Fruit fly (Drosophila melanogaster) whole organism, prepupa: ENCODE measurements around the gene CG33791.

ENCODE experiments used
- Blimp-1 ChIP-seq: fragments of 200-800 bp; sonication (Bioruptor generic); optimal IDR thresholded peaks from 3 replicates; lab custom pipeline; 2017; ENCODE audit warnings: missing biosample characterization, missing genetic modification characterization, mild to moderate bottlenecking, moderate library complexity, missing genetic modification reagents
- CG11294 ChIP-seq: fragments of 200-800 bp; sonication (Bioruptor generic); IDR thresholded peaks from 2 replicates; pipeline ENCODE4 v1.3.6; 2022; ENCODE audit warnings: missing biosample characterization, missing genetic modification characterization
- CG11762 ChIP-seq: fragments of 200-800 bp; sonication (Bioruptor generic); optimal IDR thresholded peaks from 3 replicates; lab custom pipeline; 2016; ENCODE audit warnings: missing biosample characterization, missing genetic modification characterization; ENCODE audit not compliant: insufficient read depth
- CG11902 ChIP-seq: fragments of 200-800 bp; sonication (Bioruptor generic); optimal IDR thresholded peaks from 3 replicates; lab custom pipeline; 2016; ENCODE audit warnings: missing biosample characterization, missing genetic modification characterization
- CG3032 ChIP-seq: fragments of 200-800 bp; optimal IDR thresholded peaks from 2 replicates; lab custom pipeline; 2019; ENCODE audit warnings: missing biosample characterization, mild to moderate bottlenecking, missing genetic modification characterization, moderate library complexity
- CG32006 ChIP-seq: fragments of 200-800 bp; sonication (Bioruptor generic); optimal IDR thresholded peaks from 3 replicates; lab custom pipeline; 2017; ENCODE audit warnings: missing biosample characterization, mild to moderate bottlenecking, missing genetic modification characterization
- CG34406 ChIP-seq: fragments of 200-800 bp; sonication (Bioruptor generic); optimal IDR thresholded peaks from 3 replicates; lab custom pipeline; 2016; ENCODE audit warnings: missing biosample characterization, missing genetic modification characterization
- CG3919 ChIP-seq: fragments of 200-800 bp; sonication (Bioruptor generic); optimal IDR thresholded peaks from 3 replicates; lab custom pipeline; 2016; ENCODE audit warnings: missing biosample characterization, missing genetic modification characterization
- CG4318 ChIP-seq: fragments of 200-800 bp; sonication (Bioruptor generic); optimal IDR thresholded peaks from 3 replicates; lab custom pipeline; 2017; ENCODE audit warnings: missing biosample characterization, mild to moderate bottlenecking, missing genetic modification characterization
- CG6163 ChIP-seq: fragments of 200-800 bp; sonication (Bioruptor generic); IDR thresholded peaks from 3 replicates; pipeline ENCODE4 v1.3.6; 2022; ENCODE audit warnings: missing biosample characterization, missing genetic modification characterization
- CG6276 ChIP-seq: fragments of 200-800 bp; sonication (Bioruptor generic); optimal IDR thresholded peaks from 2 replicates; lab custom pipeline; 2017; ENCODE audit warnings: missing biosample characterization, mild to moderate bottlenecking, missing genetic modification characterization
- CG7368 ChIP-seq: fragments of 200-800 bp; sonication (Bioruptor generic); optimal IDR thresholded peaks from 3 replicates; lab custom pipeline; 2016; ENCODE audit warnings: missing biosample characterization, missing genetic modification characterization
- CG8119 ChIP-seq: fragments of 200-800 bp; sonication (Bioruptor generic); IDR thresholded peaks from 3 replicates; pipeline ENCODE4 v1.3.6; 2022; ENCODE audit warnings: missing biosample characterization, missing genetic modification characterization
- CG8319 ChIP-seq: fragments of 200-800 bp; sonication (Bioruptor generic); optimal IDR thresholded peaks from 3 replicates; lab custom pipeline; 2016; ENCODE audit warnings: missing biosample characterization, missing genetic modification characterization
- Eip75B ChIP-seq: fragments of 200-800 bp; sonication (Bioruptor generic); optimal IDR thresholded peaks from 3 replicates; lab custom pipeline; 2016; ENCODE audit warnings: missing biosample characterization, missing genetic modification characterization
- Eip78C ChIP-seq: fragments of 200-800 bp; sonication (Bioruptor generic); peaks from one replicate; lab custom pipeline; 2016; ENCODE audit warnings: missing biosample characterization, missing genetic modification characterization
- Eip93F ChIP-seq: fragments of 200-800 bp; sonication (Bioruptor generic); optimal IDR thresholded peaks from 2 replicates; lab custom pipeline; 2016; ENCODE audit warnings: missing biosample characterization, mild to moderate bottlenecking, missing genetic modification characterization
- Ets21C ChIP-seq: fragments of 200-800 bp; sonication (Bioruptor generic); optimal IDR thresholded peaks from 3 replicates; lab custom pipeline; 2016; ENCODE audit warnings: missing biosample characterization, missing genetic modification characterization
- Ets96B ChIP-seq: fragments of 200-800 bp; optimal IDR thresholded peaks from 2 replicates; lab custom pipeline; 2019; ENCODE audit warnings: missing biosample characterization, mild to moderate bottlenecking, missing genetic modification characterization, moderate library complexity
- Gug ChIP-seq: fragments of 200-800 bp; sonication (Bioruptor generic); IDR thresholded peaks from 2 replicates; pipeline ENCODE4 v1.3.6; 2022; ENCODE audit warnings: missing biosample characterization, missing genetic modification characterization
- Hr38 ChIP-seq: sonication (Bioruptor generic); optimal IDR thresholded peaks from 2 replicates; lab custom pipeline; 2016; ENCODE audit warnings: missing biosample characterization, missing genetic modification characterization
- Hr39 ChIP-seq: fragments of 200-800 bp; sonication (Bioruptor generic); optimal IDR thresholded peaks from 2 replicates; lab custom pipeline; 2016; ENCODE audit warnings: missing biosample characterization, missing genetic modification characterization
- Hr4 ChIP-seq: fragments of 200-800 bp; sonication (Bioruptor generic); optimal IDR thresholded peaks from 3 replicates; lab custom pipeline; 2016; ENCODE audit warnings: missing biosample characterization, missing genetic modification characterization
- Lpt ChIP-seq: fragments of 200-800 bp; sonication (Bioruptor generic); optimal IDR thresholded peaks from 3 replicates; lab custom pipeline; 2016; ENCODE audit warnings: missing biosample characterization, missing genetic modification characterization
- Met ChIP-seq: fragments of 200-800 bp; sonication (Bioruptor generic); optimal IDR thresholded peaks from 3 replicates; lab custom pipeline; 2016; ENCODE audit warnings: missing biosample characterization, missing genetic modification characterization
- Smox ChIP-seq: fragments of 200-800 bp; sonication (Bioruptor generic); optimal IDR thresholded peaks from 3 replicates; lab custom pipeline; 2016; ENCODE audit warnings: missing biosample characterization, missing genetic modification characterization
- Sox102F ChIP-seq: fragments of 200-800 bp; sonication (Bioruptor generic); optimal IDR thresholded peaks from 2 replicates; lab custom pipeline; 2016; ENCODE audit warnings: missing biosample characterization, mild to moderate bottlenecking, missing genetic modification characterization
- Sox14 ChIP-seq: fragments of 200-800 bp; sonication (Bioruptor generic); optimal IDR thresholded peaks from 3 replicates; lab custom pipeline; 2016; ENCODE audit warnings: missing biosample characterization, missing genetic modification characterization
- Sox15 ChIP-seq: fragments of 200-800 bp; sonication (Bioruptor generic); optimal IDR thresholded peaks from 3 replicates; lab custom pipeline; 2016; ENCODE audit warnings: missing biosample characterization, missing genetic modification characterization
- achi ChIP-seq: fragments of 200-800 bp; sonication (Bioruptor generic); optimal IDR thresholded peaks from 3 replicates; lab custom pipeline; 2016; ENCODE audit warnings: missing biosample characterization, missing genetic modification characterization
- acj6 ChIP-seq: fragments of 200-800 bp; sonication (Bioruptor generic); optimal IDR thresholded peaks from 3 replicates; lab custom pipeline; 2016; ENCODE audit warnings: missing biosample characterization, missing genetic modification characterization
- cyc ChIP-seq: fragments of 200-800 bp; sonication (Bioruptor generic); optimal IDR thresholded peaks from 3 replicates; lab custom pipeline; 2016; ENCODE audit warnings: missing biosample characterization, missing genetic modification characterization
- dac ChIP-seq: fragments of 200-800 bp; sonication (Bioruptor generic); optimal IDR thresholded peaks from 2 replicates; lab custom pipeline; 2017; ENCODE audit warnings: missing biosample characterization, mild to moderate bottlenecking, missing genetic modification characterization
- dsx ChIP-seq: fragments of 200-800 bp; optimal IDR thresholded peaks from 3 replicates; lab custom pipeline; 2019; ENCODE audit warnings: missing biosample characterization, mild to moderate bottlenecking, missing genetic modification characterization, moderate library complexity; ENCODE audit not compliant: poor library complexity, severe bottlenecking
- eg ChIP-seq: fragments of 200-800 bp; sonication (Bioruptor generic); IDR thresholded peaks from 3 replicates; pipeline ENCODE4 v1.3.6; 2022; ENCODE audit warnings: missing biosample characterization, missing genetic modification characterization
- esn ChIP-seq: fragments of 200-800 bp; sonication (Bioruptor generic); optimal IDR thresholded peaks from 2 replicates; lab custom pipeline; 2016; ENCODE audit warnings: missing biosample characterization, mild to moderate bottlenecking, missing genetic modification characterization, moderate library complexity
- fd59A ChIP-seq: fragments of 200-800 bp; sonication (Bioruptor generic); optimal IDR thresholded peaks from 2 replicates; lab custom pipeline; 2017; ENCODE audit warnings: missing biosample characterization, mild to moderate bottlenecking, missing genetic modification characterization, missing genetic modification reagents
- fd85E ChIP-seq: fragments of 200-800 bp; sonication (Bioruptor generic); optimal IDR thresholded peaks from 3 replicates; lab custom pipeline; 2016; ENCODE audit warnings: missing biosample characterization, missing genetic modification characterization
- fkh ChIP-seq: fragments of 200-800 bp; sonication (Bioruptor generic); optimal IDR thresholded peaks from 3 replicates; lab custom pipeline; 2017; ENCODE audit warnings: missing biosample characterization, mild to moderate bottlenecking, missing genetic modification characterization, moderate library complexity
- lz ChIP-seq: fragments of 200-800 bp; sonication (Bioruptor generic); optimal IDR thresholded peaks from 3 replicates; lab custom pipeline; 2016; ENCODE audit warnings: missing biosample characterization, missing genetic modification characterization
- net ChIP-seq: fragments of 200-800 bp; sonication (Bioruptor generic); optimal IDR thresholded peaks from 3 replicates; lab custom pipeline; 2016; ENCODE audit warnings: missing biosample characterization, missing genetic modification characterization
- ss ChIP-seq, 2 experiments: fragments of 200-800 bp; sonication (Bioruptor generic); optimal IDR thresholded peaks; 2 replicates in 1 of 2; 3 replicates in 1 of 2; lab custom pipeline; 2017 to 2018; ENCODE audit warnings: mild to moderate bottlenecking in 2 of 2, missing biosample characterization in 2 of 2, missing genetic modification characterization in 2 of 2, moderate library complexity in 1 of 2
- svp ChIP-seq: fragments of 200-800 bp; sonication (Bioruptor generic); peaks from one replicate; lab custom pipeline; 2016; ENCODE audit warnings: missing biosample characterization, missing genetic modification characterization
- vri ChIP-seq: fragments of 200-800 bp; sonication (Bioruptor generic); optimal IDR thresholded peaks from 3 replicates; lab custom pipeline; 2016; ENCODE audit warnings: missing biosample characterization, mild to moderate bottlenecking, missing genetic modification characterization

Gene CG33791

dm6 chr3L:1577338-1577737 lies 25.4 kb upstream of the CG33791 start:
- TF ChIP-seq CG3032 (tag; lab: Kevin White, UChicago) (no peak), Sox15 (GFP tag; lab: Kevin White, UChicago) (no peak), cyc (GFP tag; lab: Kevin White, UChicago) (no peak), CG6163 (GFP tag; lab: Robert Waterston, UW) (no peak), CG32006 (GFP tag; lab: Kevin White, UChicago) (no peak), eg (GFP tag; lab: Robert Waterston, UW) (0 out of 3 replicates have a peak, but pooled peaks have one; percentile 26)

- TF ChIP-seq Eip78C (GFP tag; lab: Kevin White, UChicago) (peak; percentile 52), Met (no peak), Hr4 (GFP tag; lab: Kevin White, UChicago) (peak; percentile 1), fkh (GFP tag; lab: Kevin White, UChicago) (peak; percentile 64), CG6163 (GFP tag; lab: Robert Waterston, UW) (peak; percentile 33; the same call in 1 of the 3 replicates), CG8119 (GFP tag; lab: Robert Waterston, UW) (0 out of 3 replicates have a peak, but pooled peaks have one; percentile 16), Smox (no peak), CG3919 (peak; percentile 5), achi (GFP tag; lab: Kevin White, UChicago) (peak; percentile 19), svp (GFP tag; lab: Kevin White, UChicago) (peak; percentile 61), acj6 (GFP tag; lab: Kevin White, UChicago) (no peak)
- TF ChIP-seq, all 60 proteins: peak for 8
These were observed 24.3 kb upstream of the CG33791 start for dm6 chr3L:1578391-1578948.

- TF ChIP-seq CG4318 (GFP tag; lab: Kevin White, UChicago) (no peak), Eip78C (GFP tag; lab: Kevin White, UChicago) (peak; percentile 64), Gug (GFP tag; lab: Robert Waterston, UW) (no peak), svp (GFP tag; lab: Kevin White, UChicago) (peak; percentile 35), CG11762 (GFP tag; lab: Kevin White, UChicago) (peak; percentile 10), ss (GFP tag; optimal IDR thresholded peaks at IDR 0.05; lab: Kevin White, UChicago) (no peak), CG6276 (GFP tag; lab: Kevin White, UChicago) (no peak), CG8119 (GFP tag; lab: Robert Waterston, UW) (peak; percentile 63), lz (GFP tag; lab: Kevin White, UChicago) (peak; percentile 37), Hr38 (GFP tag; lab: Kevin White, UChicago) (no peak), vri (GFP tag; lab: Kevin White, UChicago) (peak; percentile 20), CG3032 (tag; lab: Kevin White, UChicago) (peak; percentile 12), CG34406 (peak; percentile 41), dac (GFP tag; lab: Kevin White, UChicago) (peak; percentile 15), Hr39 (peak; percentile 18), CG11294 (GFP tag; lab: Robert Waterston, UW) (no peak), dsx (GFP tag; lab: Kevin White, UChicago) (no peak), fd85E (GFP tag; lab: Kevin White, UChicago) (no peak), net (GFP tag; lab: Kevin White, UChicago) (peak; percentile 22), CG32006 (GFP tag; lab: Kevin White, UChicago) (peak; percentile 60), fd59A (GFP tag; lab: Kevin White, UChicago) (no peak), eg (GFP tag; lab: Robert Waterston, UW) (no peak), Lpt (GFP tag; lab: Kevin White, UChicago) (no peak), Sox15 (GFP tag; lab: Kevin White, UChicago) (no peak), Sox14 (GFP tag; lab: Kevin White, UChicago) (peak; percentile 55), CG7368 (peak; percentile 40), Smox (no peak), CG8319 (GFP tag; lab: Kevin White, UChicago) (no peak), Ets96B (tag; lab: Kevin White, UChicago) (peak; percentile 43), Eip93F (no peak), Blimp-1 (GFP tag; lab: Kevin White, UChicago) (no peak), CG11902 (GFP tag; lab: Kevin White, UChicago) (no peak), Hr4 (GFP tag; lab: Kevin White, UChicago) (peak; percentile 53), esn (peak; percentile 41), Eip75B (peak; percentile 56), acj6 (GFP tag; lab: Kevin White, UChicago) (peak; percentile 29), Ets21C (GFP tag; lab: Kevin White, UChicago) (no peak), Sox102F (peak; percentile 37)
These were observed 23.4 kb upstream of the CG33791 start for dm6 chr3L:1579169-1579853.
